Fruit fly (Drosophila melanogaster) whole organism, pupa: ENCODE data around the gene Exn.
"Not testable (repeated sequence)": the region's sequence is repeated elsewhere in the genome, so short reads cannot be mapped to it uniquely, and the experiment has no call there.

ENCODE experiments used
- CG10348 ChIP-seq: fragments of 200-800 bp; sonication (Bioruptor generic); IDR thresholded peaks from 2 replicates; pipeline ENCODE4 v1.3.6; 2022; ENCODE audit warnings: missing biosample characterization, missing genetic modification characterization
- CG14655 ChIP-seq: fragments of 200-800 bp; sonication (Bioruptor generic); optimal IDR thresholded peaks from 3 replicates; lab custom pipeline; 2017; ENCODE audit warnings: mild to moderate bottlenecking, missing biosample characterization, missing genetic modification reagents, missing genetic modification characterization
- CG32121 ChIP-seq: fragments of 200-800 bp; sonication (Bioruptor generic); IDR thresholded peaks from 2 replicates; pipeline ENCODE4 v1.3.6; 2022; ENCODE audit warnings: missing biosample characterization, missing genetic modification characterization
- CG34367 ChIP-seq: fragments of 200-800 bp; sonication (Bioruptor generic); optimal IDR thresholded peaks from 2 replicates; lab custom pipeline; 2018; ENCODE audit warnings: missing biosample characterization, mild to moderate bottlenecking, missing genetic modification characterization
- CG4496 ChIP-seq: fragments of 200-800 bp; sonication (Bioruptor generic); IDR thresholded peaks from 3 replicates; pipeline ENCODE4 v1.3.6; 2022; ENCODE audit warnings: missing biosample characterization, missing genetic modification characterization
- CG9948 ChIP-seq: fragments of 200-800 bp; sonication (Bioruptor generic); optimal IDR thresholded peaks from 2 replicates; lab custom pipeline; 2018; ENCODE audit warnings: missing biosample characterization, mild to moderate bottlenecking, missing genetic modification characterization, moderate library complexity
- EcR ChIP-seq: fragments of 200-800 bp; sonication (Bioruptor generic); optimal IDR thresholded peaks from 3 replicates; lab custom pipeline; 2019; ENCODE audit warnings: missing biosample characterization, missing genetic modification characterization, mild to moderate bottlenecking, moderate library complexity, missing genetic modification reagents
- Pif1A ChIP-seq: fragments of 200-800 bp; sonication (Bioruptor generic); optimal IDR thresholded peaks from 3 replicates; lab custom pipeline; 2016; ENCODE audit warnings: missing biosample characterization, missing genetic modification characterization
- Snoo ChIP-seq: fragments of 200-800 bp; sonication (Bioruptor generic); optimal IDR thresholded peaks from 3 replicates; lab custom pipeline; 2017; ENCODE audit warnings: missing biosample characterization, mild to moderate bottlenecking, missing genetic modification characterization, inconsistent platforms
- fd96Ca ChIP-seq: fragments of 200-800 bp; sonication (Bioruptor generic); IDR thresholded peaks from 3 replicates; pipeline ENCODE4 v1.3.6; 2022; ENCODE audit warnings: missing biosample characterization, missing genetic modification characterization
- rn ChIP-seq: fragments of 200-800 bp; sonication (Bioruptor generic); IDR thresholded peaks from 2 replicates; pipeline ENCODE4 v1.3.6; 2022; ENCODE audit warnings: missing biosample characterization, missing genetic modification characterization

- not testable (repeated sequence) for TF ChIP-seq rn; Snoo (tag; lab: Kevin White, UChicago); EcR; CG9948; CG34367 (tag; lab: Kevin White, UChicago); CG32121 (GFP tag; lab: Robert Waterston, UW); CG10348; CG14655 (GFP tag; lab: Kevin White, UChicago); fd96Ca (GFP tag; lab: Robert Waterston, UW); CG4496 (GFP tag; lab: Robert Waterston, UW); Pif1A (GFP tag; lab: Kevin White, UChicago)
These were observed 15.3 kb upstream of the Exn start, which contains the start of gene Ogdh for dm6 chr3L:16954522-16954921.
